Fruit fly (Drosophila melanogaster) whole organism, wandering third instar larva: Measurements from ENCODE around the gene CG32536.

ENCODE experiments used
- Abd-B ChIP-seq: fragments of >200 bp; optimal IDR thresholded peaks from 2 replicates; lab custom pipeline; 2017; ENCODE audit warnings: missing biosample characterization, missing genetic modification characterization
- CG32264 ChIP-seq: fragments of 200-800 bp; sonication (Bioruptor generic); optimal IDR thresholded peaks from 2 replicates; lab custom pipeline; 2016; ENCODE audit warnings: missing biosample characterization, missing genetic modification characterization
- CG9705 ChIP-seq: fragments of 200-800 bp; sonication (Bioruptor generic); optimal IDR thresholded peaks from 2 replicates; lab custom pipeline; 2018; ENCODE audit warnings: missing biosample characterization, mild to moderate bottlenecking, missing genetic modification characterization
- CrebA ChIP-seq: fragments of 200-800 bp; sonication (Bioruptor generic); optimal IDR thresholded peaks from 2 replicates; lab custom pipeline; 2016; ENCODE audit warnings: missing biosample characterization, mild to moderate bottlenecking, missing genetic modification characterization, borderline replicate concordance
- Dfd ChIP-seq: fragments of >200 bp; optimal IDR thresholded peaks from 2 replicates; lab custom pipeline; 2017; ENCODE audit warnings: missing biosample characterization, missing genetic modification characterization
- Dif ChIP-seq: fragments of 200-275, 200-300 bp; sonication (Bioruptor generic); optimal IDR thresholded peaks from 2 replicates; lab custom pipeline; 2018; ENCODE audit warnings: missing biosample characterization, missing genetic modification characterization; ENCODE audit not compliant: partially characterized antibody
- GATAd ChIP-seq: sonication (Bioruptor generic); optimal IDR thresholded peaks from 2 replicates; lab custom pipeline; 2016; ENCODE audit warnings: missing biosample characterization, missing genetic modification characterization
- HLH106 ChIP-seq: fragments of 200-800 bp; optimal IDR thresholded peaks from 3 replicates; lab custom pipeline; 2019; ENCODE audit warnings: missing biosample characterization, mild to moderate bottlenecking, missing genetic modification characterization, moderate library complexity
- Hnf4 ChIP-seq: fragments of 200-800 bp; sonication (Bioruptor generic); optimal IDR thresholded peaks from 2 replicates; lab custom pipeline; 2016; ENCODE audit warnings: missing biosample characterization, mild to moderate bottlenecking, missing genetic modification characterization
- Hr78 ChIP-seq: fragments of >200 bp; optimal IDR thresholded peaks from 2 replicates; lab custom pipeline; 2017; ENCODE audit warnings: missing biosample characterization, missing genetic modification characterization
- Hr83 ChIP-seq: fragments of 200-300 bp; sonication (Bioruptor generic); optimal IDR thresholded peaks from 2 replicates; lab custom pipeline; 2016; ENCODE audit warnings: missing biosample characterization, mild to moderate bottlenecking, missing genetic modification characterization, moderate library complexity; ENCODE audit not compliant: poor library complexity, severe bottlenecking
- Jra ChIP-seq: sonication (Bioruptor generic); optimal IDR thresholded peaks from 2 replicates; lab custom pipeline; 2016; ENCODE audit warnings: missing biosample characterization, missing genetic modification characterization
- Mio ChIP-seq: sonication (Bioruptor generic); optimal IDR thresholded peaks from 2 replicates; lab custom pipeline; 2016; ENCODE audit warnings: missing biosample characterization, missing genetic modification characterization
- N ChIP-seq: fragments of >200 bp; optimal IDR thresholded peaks from 2 replicates; lab custom pipeline; 2018; ENCODE audit warnings: missing biosample characterization, missing external identifiers, missing genetic modification characterization
- OdsH ChIP-seq: fragments of 200-800 bp; sonication (Bioruptor generic); optimal IDR thresholded peaks from 2 replicates; lab custom pipeline; 2016; ENCODE audit warnings: missing biosample characterization, mild to moderate bottlenecking, missing genetic modification characterization
- Rel ChIP-seq, 2 experiments: fragments of 200-800 bp; sonication (Bioruptor generic) in 1 of 2; optimal IDR thresholded peaks; 2 replicates in 1 of 2; 3 replicates in 1 of 2; lab custom pipeline; 2016 to 2019; ENCODE audit warnings: mild to moderate bottlenecking in 2 of 2, missing biosample characterization in 2 of 2, missing genetic modification characterization in 2 of 2, moderate library complexity in 1 of 2
- Sp1 ChIP-seq: fragments of 200-800 bp; sonication (Bioruptor generic); optimal IDR thresholded peaks from 3 replicates; lab custom pipeline; 2019; ENCODE audit warnings: missing biosample characterization, mild to moderate bottlenecking, missing genetic modification characterization, moderate library complexity
- Vsx2 ChIP-seq: fragments of 200-300, 225-300 bp; sonication (Bioruptor generic); optimal IDR thresholded peaks from 2 replicates; lab custom pipeline; 2018; ENCODE audit warnings: missing biosample characterization, missing genetic modification characterization; ENCODE audit not compliant: partially characterized antibody
- br ChIP-seq: fragments of 200-800 bp; sonication (Bioruptor generic); optimal IDR thresholded peaks from 2 replicates; lab custom pipeline; 2016; ENCODE audit warnings: missing biosample characterization, missing genetic modification characterization
- brk ChIP-seq: fragments of 200-800 bp; sonication (Bioruptor generic); optimal IDR thresholded peaks from 2 replicates; lab custom pipeline; 2016; ENCODE audit warnings: missing biosample characterization, mild to moderate bottlenecking, missing genetic modification characterization
- dl ChIP-seq, 2 experiments: fragments of 175-275, 200-275 bp in 1 of 2; fragments of 200-275 bp in 1 of 2; sonication (Bioruptor generic); optimal IDR thresholded peaks; lab custom pipeline; 2018; ENCODE audit warnings: mild to moderate bottlenecking in 2 of 2, missing biosample characterization in 2 of 2, missing genetic modification characterization in 2 of 2, moderate library complexity in 2 of 2; ENCODE audit not compliant: partially characterized antibody in 2 of 2, insufficient read depth in 1 of 2
- dmrt93B ChIP-seq: fragments of 200-800 bp; sonication (Bioruptor generic); optimal IDR thresholded peaks from 2 replicates; lab custom pipeline; 2018; ENCODE audit warnings: missing biosample characterization, mild to moderate bottlenecking, missing genetic modification characterization
- dsf ChIP-seq: sonication (Bioruptor generic); optimal IDR thresholded peaks from 2 replicates; lab custom pipeline; 2016; ENCODE audit warnings: missing biosample characterization, missing genetic modification characterization, borderline replicate concordance
- ey ChIP-seq: fragments of 200-800 bp; sonication (Bioruptor generic); optimal IDR thresholded peaks from 2 replicates; lab custom pipeline; 2016; ENCODE audit warnings: missing biosample characterization, missing genetic modification characterization
- foxo ChIP-seq, 2 experiments: fragments of 200-800 bp; sonication (Bioruptor generic); optimal IDR thresholded peaks; 2 replicates in 1 of 2; 3 replicates in 1 of 2; lab custom pipeline; 2016 to 2017; ENCODE audit warnings: missing biosample characterization in 2 of 2, missing genetic modification characterization in 2 of 2
- fru ChIP-seq: fragments of 200-800 bp; sonication (Bioruptor generic); optimal IDR thresholded peaks from 3 replicates; lab custom pipeline; 2016; ENCODE audit warnings: missing biosample characterization, mild to moderate bottlenecking, missing genetic modification characterization
- h ChIP-seq: fragments of 200-800 bp; sonication (Bioruptor generic); optimal IDR thresholded peaks from 3 replicates; lab custom pipeline; 2016; ENCODE audit warnings: missing biosample characterization, mild to moderate bottlenecking, missing genetic modification characterization
- jim ChIP-seq: fragments of 175-275, 200-325 bp; sonication (Bioruptor generic); optimal IDR thresholded peaks from 2 replicates; lab custom pipeline; 2016; ENCODE audit warnings: missing biosample characterization, mild to moderate bottlenecking, missing genetic modification characterization
- lola ChIP-seq: fragments of >200 bp; optimal IDR thresholded peaks from 2 replicates; lab custom pipeline; 2017; ENCODE audit warnings: missing biosample characterization, missing genetic modification characterization
- psq ChIP-seq: fragments of 200-800 bp; sonication (Bioruptor generic); optimal IDR thresholded peaks from 3 replicates; lab custom pipeline; 2017; ENCODE audit warnings: missing biosample characterization, mild to moderate bottlenecking, missing genetic modification characterization, moderate library complexity
- rgr ChIP-seq: fragments of 200-800 bp; sonication (Bioruptor generic); optimal IDR thresholded peaks from 3 replicates; lab custom pipeline; 2016; ENCODE audit warnings: missing biosample characterization, mild to moderate bottlenecking, missing genetic modification characterization
- sage ChIP-seq: fragments of 200-800 bp; sonication (Bioruptor generic); optimal IDR thresholded peaks from 2 replicates; lab custom pipeline; 2016; ENCODE audit warnings: missing biosample characterization, mild to moderate bottlenecking, missing genetic modification characterization
- sv ChIP-seq: fragments of 200-800 bp; sonication (Bioruptor generic); optimal IDR thresholded peaks from 3 replicates; lab custom pipeline; 2016; ENCODE audit warnings: missing biosample characterization, missing genetic modification characterization
- tai ChIP-seq: sonication (Bioruptor generic); optimal IDR thresholded peaks from 2 replicates; lab custom pipeline; 2016; ENCODE audit warnings: missing biosample characterization, missing genetic modification characterization
- usp ChIP-seq: fragments of >200 bp; optimal IDR thresholded peaks from 2 replicates; lab custom pipeline; 2017; ENCODE audit warnings: missing biosample characterization, missing genetic modification characterization
- woc ChIP-seq: sonication (Bioruptor generic); optimal IDR thresholded peaks from 2 replicates; lab custom pipeline; 2016; ENCODE audit warnings: missing biosample characterization, mild to moderate bottlenecking, missing genetic modification characterization

Gene CG32536

DNA sequence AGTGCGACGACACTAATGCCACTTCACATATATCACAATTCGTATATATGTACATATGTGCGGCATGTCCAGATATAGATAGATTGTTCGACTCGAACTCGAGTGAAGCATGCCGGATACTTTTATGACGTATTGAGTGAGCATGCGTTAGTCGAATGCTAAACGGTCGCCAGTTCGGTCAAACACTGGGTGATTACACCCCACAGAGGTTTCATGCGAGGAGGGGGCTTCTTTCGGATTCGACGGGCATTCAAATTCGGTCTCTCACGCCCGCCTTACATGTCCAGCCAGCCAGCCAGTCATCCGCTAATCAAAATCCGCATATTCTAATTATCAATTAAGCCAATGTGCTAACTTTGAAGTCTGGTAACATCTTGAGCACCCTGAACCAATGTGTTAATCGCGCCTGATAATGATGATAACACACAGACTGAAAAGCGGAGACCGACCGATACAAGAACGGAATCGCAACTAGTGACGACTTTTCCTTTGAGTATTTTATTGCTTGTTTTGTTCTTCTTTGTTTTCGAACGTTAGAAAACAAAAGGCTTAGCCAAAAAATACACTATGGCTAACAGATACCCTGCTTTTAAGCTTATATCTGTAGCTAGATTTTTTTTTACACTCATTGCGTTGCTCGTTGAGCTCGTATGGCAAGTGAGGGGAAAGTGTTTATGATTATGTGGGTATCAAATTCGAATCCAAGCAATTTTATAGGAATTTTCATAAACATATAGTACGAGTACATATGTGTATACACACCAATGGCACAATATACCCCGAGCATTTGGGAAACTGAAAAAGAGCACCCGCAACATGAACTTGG, 15.3 kb upstream of the CG32536 start (continued):
- TF ChIP-seq CG32264 (GFP tag; lab: Kevin White, UChicago) (no peak), sage (GFP tag; lab: Kevin White, UChicago) (no peak), Dif (GFP tag; lab: Kevin White, UChicago) (no peak)

DNA sequence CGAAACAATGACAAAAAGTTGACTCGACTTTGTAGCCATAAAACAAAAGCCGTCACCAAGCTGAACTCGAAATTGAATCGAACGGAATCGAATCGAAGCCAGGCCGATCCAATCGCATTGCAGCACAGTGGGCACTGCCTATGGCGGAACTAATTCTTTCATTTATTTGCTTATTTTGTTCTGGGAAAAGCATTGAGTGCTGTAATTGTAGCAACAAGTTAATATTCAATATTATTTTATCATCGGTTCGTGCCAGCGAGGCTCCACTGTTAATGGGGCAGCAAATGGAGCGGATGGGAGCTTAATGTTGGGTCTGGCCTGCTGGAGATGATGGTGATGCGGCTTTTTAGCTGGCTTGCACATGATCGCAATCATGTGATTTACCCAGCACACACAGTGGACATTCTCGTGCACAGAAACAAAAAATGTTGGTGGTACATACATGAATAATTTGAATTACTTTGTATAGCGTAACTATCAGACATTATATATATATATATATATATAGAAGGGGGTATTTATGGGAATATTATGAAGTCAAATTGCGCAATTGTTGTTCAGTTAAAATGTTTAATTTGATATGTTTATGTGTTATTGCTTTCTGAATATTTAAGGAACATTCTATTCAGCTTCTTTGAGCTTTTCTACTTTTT, 12.7 kb upstream of the CG32536 start:
- peak; percentile 96 for TF ChIP-seq dmrt93B (GFP tag; lab: Kevin White, UChicago)
- TF ChIP-seq dsf (GFP tag; lab: Kevin White, UChicago) = peak; percentile 87
- peak; percentile 98 for TF ChIP-seq ey (GFP tag; lab: Kevin White, UChicago)
- TF ChIP-seq jim (GFP tag; lab: Kevin White, UChicago) = peak; percentile 90
- peak; percentile 82 for TF ChIP-seq CrebA (GFP tag; lab: Kevin White, UChicago)
- peak; percentile 97 for TF ChIP-seq tai (GFP tag; lab: Kevin White, UChicago)
- TF ChIP-seq Sp1 (GFP tag; lab: Kevin White, UChicago) = peak; percentile 96
- peak; percentile 92 for TF ChIP-seq Rel (GFP tag; optimal IDR thresholded peaks at IDR 0.05; lab: Kevin White, UChicago)
- peak; percentile 91 for TF ChIP-seq Rel (tag; optimal IDR thresholded peaks at IDR 0.05; lab: Kevin White, UChicago)
- TF ChIP-seq br = peak; percentile 98
- no peak for TF ChIP-seq Hr78 (GFP tag; lab: Kevin White, UChicago)
- peak; percentile 92 for TF ChIP-seq brk (GFP tag; lab: Kevin White, UChicago)
- TF ChIP-seq CG9705 = peak; percentile 97
- no peak for TF ChIP-seq Abd-B (GFP tag; lab: Kevin White, UChicago)
- TF ChIP-seq foxo (GFP tag; optimal IDR thresholded peaks at IDR 0.05; lab: Kevin White, UChicago) = peak; percentile 92 to 98
- TF ChIP-seq woc = peak; percentile 98
- no peak for TF ChIP-seq dl (GFP tag; optimal IDR thresholded peaks at IDR 0.05; lab: Kevin White, UChicago; ENCODE audit: insufficient read depth in 1 of 2, partially characterized antibody in 2 of 2)
- peak; percentile 99 for TF ChIP-seq Hnf4 (GFP tag; lab: Kevin White, UChicago)
- TF ChIP-seq sv = peak; percentile 80
- no peak for TF ChIP-seq Vsx2 (GFP tag; lab: Kevin White, UChicago)
- TF ChIP-seq HLH106 (tag; lab: Kevin White, UChicago) = peak; percentile 98
- TF ChIP-seq h (GFP tag; lab: Kevin White, UChicago) = peak; percentile 98
- peak; percentile 95 for TF ChIP-seq Jra (GFP tag; lab: Kevin White, UChicago)
- TF ChIP-seq sage (GFP tag; lab: Kevin White, UChicago) = peak; percentile 97
- peak; percentile 94 for TF ChIP-seq OdsH
- TF ChIP-seq usp (GFP tag; lab: Kevin White, UChicago) = no peak
- TF ChIP-seq psq = peak; percentile 92
- peak; percentile 93 for TF ChIP-seq GATAd (GFP tag; lab: Kevin White, UChicago)
- TF ChIP-seq CG32264 (GFP tag; lab: Kevin White, UChicago) = peak; percentile 97
- peak; percentile 98 for TF ChIP-seq fru (GFP tag; lab: Kevin White, UChicago)
- TF ChIP-seq Dfd (GFP tag; lab: Kevin White, UChicago) = no peak
- TF ChIP-seq lola (GFP tag; lab: Kevin White, UChicago) = no peak
- TF ChIP-seq N = no peak
- peak; percentile 78 for TF ChIP-seq Mio (GFP tag; lab: Kevin White, UChicago)
- TF ChIP-seq Hr83 (GFP tag; lab: Kevin White, UChicago) = peak; percentile 95
- TF ChIP-seq rgr = peak; percentile 97
